Fruit fly (Drosophila melanogaster): ENCODE data around the gene Dtd.
A peak's percentile ranks its signal among the peaks of the same experiment; 100 is the strongest.

Dtd gene

dm6 chr3R:11458022-11458850 is 28.4 kb downstream of the Dtd start (continued):
- TF ChIP-seq CG2875 (GFP tag; optimal IDR thresholded peaks at IDR 0.05) (no peak), pho (GFP tag; optimal IDR thresholded peaks at IDR 0.05) (peak; percentile 46), Poxn (GFP tag; IDR thresholded peaks at IDR 0.05) (0 out of 2 replicates have a peak, but pooled peaks have one; percentile 45), Gsc (GFP tag; IDR thresholded peaks at IDR 0.05) (0 out of 2 replicates have a peak, but pooled peaks have one; percentile 43), Aef1 (GFP tag; IDR thresholded peaks at IDR 0.05) (peak; percentile 86), hb (GFP tag; IDR thresholded peaks at IDR 0.05; ENCODE audit: partially characterized antibody) (no peak), Opbp (GFP tag; IDR thresholded peaks at IDR 0.05; ENCODE audit: partially characterized antibody) (no peak), tup (GFP tag; optimal IDR thresholded peaks at IDR 0.05) (no peak), pita (GFP tag; optimal IDR thresholded peaks at IDR 0.05) (no peak), sug (tag; optimal IDR thresholded peaks at IDR 0.05) (peak; percentile 50), CG3726 (GFP tag; IDR thresholded peaks at IDR 0.05) (no peak), CG10274 (GFP tag; optimal IDR thresholded peaks at IDR 0.05) (peak; percentile 16), CG8388 (GFP tag; optimal IDR thresholded peaks at IDR 0.05) (peak; percentile 17), BEAF-32 (GFP tag; optimal IDR thresholded peaks at IDR 0.05) (no peak), crp (GFP tag; optimal IDR thresholded peaks at IDR 0.05) (peak in 1 of 2 experiments; percentile 4), ems (GFP tag; optimal IDR thresholded peaks at IDR 0.05) (peak; percentile 58), so (GFP tag; IDR thresholded peaks at IDR 0.05) (peak; percentile 77; the same call in 2 of the 3 replicates), CG8281 (tag; optimal IDR thresholded peaks at IDR 0.05) (peak; percentile 22), ara (GFP tag; IDR thresholded peaks at IDR 0.05) (peak; percentile 67; the same call in 1 of the 2 replicates), CG7357 (GFP tag; IDR thresholded peaks at IDR 0.05) (peak; percentile 63), sc (optimal IDR thresholded peaks at IDR 0.05) (no peak), sc (GFP tag; optimal IDR thresholded peaks at IDR 0.05) (no peak), phol (tag; optimal IDR thresholded peaks at IDR 0.05) (peak; percentile 61), lmd (GFP tag; IDR thresholded peaks at IDR 0.05) (peak; percentile 79), CG17328 (GFP tag; IDR thresholded peaks at IDR 0.05) (peak; percentile 67), Nf-YB (GFP tag; optimal IDR thresholded peaks at IDR 0.05) (no peak), pnt (GFP tag; optimal IDR thresholded peaks at IDR 0.05) (peak; percentile 58), Chrac-16 (GFP tag; optimal IDR thresholded peaks at IDR 0.05) (peak; percentile 6), run (tag; optimal IDR thresholded peaks at IDR 0.05) (no peak), abd-A (tag; optimal IDR thresholded peaks at IDR 0.05) (no peak), Bdp1 (GFP tag; optimal IDR thresholded peaks at IDR 0.05) (peak; percentile 47), CG6654 (GFP tag; optimal IDR thresholded peaks at IDR 0.05) (no peak), Optix (GFP tag; IDR thresholded peaks at IDR 0.05) (peak; percentile 68; the same call in 2 of the 3 replicates), prd (optimal IDR thresholded peaks at IDR 0.05) (no peak), prd (GFP tag; IDR thresholded peaks at IDR 0.05) (peak; percentile 86), sr (GFP tag; IDR thresholded peaks at IDR 0.05) (peak; percentile 42; the same call in 1 of the 3 replicates), chn (GFP tag; optimal IDR thresholded peaks at IDR 0.05) (peak; percentile 41), CG42726 (GFP tag; IDR thresholded peaks at IDR 0.05; ENCODE audit: partially characterized antibody) (no peak), CG3407 (GFP tag; optimal IDR thresholded peaks at IDR 0.05) (peak; percentile 1), slp2 (GFP tag; optimal IDR thresholded peaks at IDR 0.05) (peak; percentile 17), CG15601 (tag; optimal IDR thresholded peaks at IDR 0.05) (no peak), nom (GFP tag; optimal IDR thresholded peaks at IDR 0.05) (no peak), MBD-R2 (GFP tag; IDR thresholded peaks at IDR 0.05) (peak; percentile 58), wdn (GFP tag; IDR thresholded peaks at IDR 0.05) (peak; percentile 54; the same call in 1 of the 2 replicates), CG12659 (GFP tag; optimal IDR thresholded peaks at IDR 0.05) (peak; percentile 54), CG3838 (GFP tag; optimal IDR thresholded peaks at IDR 0.05) (no peak), CG6272 (GFP tag; IDR thresholded peaks at IDR 0.05) (peak; percentile 63), Mrtf (GFP tag; IDR thresholded peaks at IDR 0.05) (peak; percentile 82), CG10267 (tag; optimal IDR thresholded peaks at IDR 0.05) (peak; percentile 3)

Measured in whole organism, embryonic.